Fruit fly (Drosophila melanogaster) whole organism, embryonic: ENCODE results near the gene mus301.
A peak's percentile ranks its signal among the peaks of the same experiment; 100 is the strongest.

Experiments used
- Aef1 ChIP-seq: fragments of 200-800 bp; sonication (Bioruptor generic); IDR thresholded peaks from 3 replicates; pipeline ENCODE4 v1.3.6; 2022; ENCODE audit warnings: missing biosample characterization, missing genetic modification characterization
- Awh ChIP-seq: fragments of 200-800 bp; sonication (Bioruptor generic); IDR thresholded peaks from 2 replicates; pipeline ENCODE4, ENCODE4 v1.3.6; 2022; ENCODE audit warnings: missing biosample characterization, missing genetic modification characterization
- CG10565 ChIP-seq: fragments of 200-800 bp; sonication (Bioruptor generic); optimal IDR thresholded peaks from 3 replicates; lab custom pipeline; 2016; ENCODE audit warnings: missing biosample characterization, mild to moderate bottlenecking, missing genetic modification characterization
- CG12104 ChIP-seq: fragments of 200-800 bp; sonication (Bioruptor generic); optimal IDR thresholded peaks from 3 replicates; lab custom pipeline; 2016; ENCODE audit warnings: missing biosample characterization, missing genetic modification characterization
- CG12299 ChIP-seq: fragments of 200-800 bp; sonication (Bioruptor generic); optimal IDR thresholded peaks from 2 replicates; lab custom pipeline; 2018; ENCODE audit warnings: missing biosample characterization, mild to moderate bottlenecking, missing genetic modification characterization
- CG12659 ChIP-seq: fragments of 200-800 bp; sonication (Bioruptor generic); optimal IDR thresholded peaks from 3 replicates; lab custom pipeline; 2017; ENCODE audit warnings: mild to moderate bottlenecking, missing biosample characterization, missing genetic modification reagents, missing genetic modification characterization
- CG13424 ChIP-seq: fragments of 200-800 bp; sonication (Bioruptor generic); optimal IDR thresholded peaks from 2 replicates; lab custom pipeline; 2019; ENCODE audit warnings: missing biosample characterization, mild to moderate bottlenecking, missing genetic modification characterization, moderate library complexity
- CG15073 ChIP-seq: fragments of 200-800 bp; sonication (Bioruptor generic); optimal IDR thresholded peaks from 2 replicates; lab custom pipeline; 2016; ENCODE audit warnings: missing biosample characterization, missing genetic modification characterization
- CG15514 ChIP-seq: fragments of 200-800 bp; sonication (Bioruptor generic); optimal IDR thresholded peaks from 3 replicates; lab custom pipeline; 2017; ENCODE audit warnings: missing biosample characterization, missing genetic modification characterization, mild to moderate bottlenecking, moderate library complexity, missing genetic modification reagents
- CG1602 ChIP-seq: fragments of 200-800 bp; sonication (Bioruptor generic); optimal IDR thresholded peaks from 3 replicates; lab custom pipeline; 2016; ENCODE audit warnings: missing biosample characterization, missing genetic modification characterization
- CG17359 ChIP-seq: fragments of 200-800 bp; sonication (Bioruptor generic); optimal IDR thresholded peaks from 3 replicates; lab custom pipeline; 2018; ENCODE audit warnings: missing biosample characterization, mild to moderate bottlenecking, missing genetic modification characterization, moderate library complexity
- CG2116 ChIP-seq: fragments of 200-800 bp; sonication (Bioruptor generic); optimal IDR thresholded peaks from 3 replicates; lab custom pipeline; 2018; ENCODE audit warnings: missing biosample characterization, mild to moderate bottlenecking, missing genetic modification characterization
- CG2712 ChIP-seq: fragments of 200-800 bp; optimal IDR thresholded peaks from 3 replicates; lab custom pipeline; 2019; ENCODE audit warnings: missing biosample characterization, mild to moderate bottlenecking, missing genetic modification characterization, moderate library complexity
- CG33557 ChIP-seq: fragments of 200-800 bp; sonication (Bioruptor generic); optimal IDR thresholded peaks from 2 replicates; lab custom pipeline; 2019; ENCODE audit warnings: missing biosample characterization, mild to moderate bottlenecking, missing genetic modification characterization, moderate library complexity
- CG3838 ChIP-seq: fragments of 200-800 bp; sonication (Bioruptor generic); optimal IDR thresholded peaks from 3 replicates; lab custom pipeline; 2016; ENCODE audit warnings: missing biosample characterization, missing genetic modification characterization
- CG4282 ChIP-seq: fragments of 200-800 bp; sonication (Bioruptor generic); optimal IDR thresholded peaks from 2 replicates; lab custom pipeline; 2016; ENCODE audit warnings: missing biosample characterization, missing genetic modification characterization
- CG43689 ChIP-seq: fragments of 200-800 bp; sonication (Bioruptor generic); IDR thresholded peaks from 2 replicates; pipeline ENCODE4 v1.3.6; 2022; ENCODE audit warnings: missing biosample characterization, missing genetic modification characterization
- CG4820 ChIP-seq: fragments of 200-800 bp; sonication (Bioruptor generic); optimal IDR thresholded peaks from 3 replicates; lab custom pipeline; 2016; ENCODE audit warnings: missing biosample characterization, missing genetic modification characterization
- CG6654 ChIP-seq: fragments of 200-800 bp; sonication (Bioruptor generic); optimal IDR thresholded peaks from 2 replicates; lab custom pipeline; 2017; ENCODE audit warnings: missing biosample characterization, mild to moderate bottlenecking, missing genetic modification characterization
- CG9876 ChIP-seq: fragments of 200-800 bp; sonication (Bioruptor generic); optimal IDR thresholded peaks from 2 replicates; lab custom pipeline; 2016; ENCODE audit warnings: missing biosample characterization, missing genetic modification characterization
- Camta ChIP-seq: fragments of 200-800 bp; sonication (Bioruptor generic); optimal IDR thresholded peaks from 2 replicates; lab custom pipeline; 2016; ENCODE audit warnings: missing biosample characterization, missing genetic modification characterization
- CrebB ChIP-seq: fragments of 200-800 bp; sonication (Bioruptor generic); optimal IDR thresholded peaks from 3 replicates; lab custom pipeline; 2018; ENCODE audit warnings: missing biosample characterization, mild to moderate bottlenecking, missing genetic modification characterization
- Dll ChIP-seq: fragments of 200-800 bp; sonication (Bioruptor generic); IDR thresholded peaks from 4 replicates; pipeline ENCODE4 v1.3.6; 2022; ENCODE audit warnings: missing biosample characterization, missing genetic modification characterization; ENCODE audit not compliant: partially characterized antibody
- Doc3 ChIP-seq: fragments of 200-800 bp; sonication (Bioruptor generic); IDR thresholded peaks from 3 replicates; pipeline ENCODE4 v1.3.6; 2022; ENCODE audit warnings: missing biosample characterization, missing genetic modification characterization; ENCODE audit not compliant: partially characterized antibody
- Dp ChIP-seq: fragments of 200-800 bp; sonication (Bioruptor generic); optimal IDR thresholded peaks from 2 replicates; lab custom pipeline; 2018; ENCODE audit warnings: missing biosample characterization, mild to moderate bottlenecking, missing genetic modification characterization, moderate library complexity
- Fer1 ChIP-seq: fragments of 200-800 bp; sonication (Bioruptor generic); optimal IDR thresholded peaks from 2 replicates; lab custom pipeline; 2017; ENCODE audit warnings: missing biosample characterization, mild to moderate bottlenecking, missing genetic modification characterization
- HLHmδ ChIP-seq: fragments of 200-800 bp; sonication (Bioruptor generic); optimal IDR thresholded peaks from 2 replicates; lab custom pipeline; 2018; ENCODE audit warnings: missing biosample characterization, mild to moderate bottlenecking, missing genetic modification characterization, moderate library complexity
- Hmx ChIP-seq: fragments of 200-800 bp; sonication (Bioruptor generic); optimal IDR thresholded peaks from 2 replicates; lab custom pipeline; 2016; ENCODE audit warnings: missing biosample characterization, missing genetic modification characterization
- Jarid2 ChIP-seq: fragments of 200-800 bp; sonication (Bioruptor generic); optimal IDR thresholded peaks from 3 replicates; lab custom pipeline; 2017; ENCODE audit warnings: mild to moderate bottlenecking, missing biosample characterization, missing genetic modification reagents, missing genetic modification characterization
- Med ChIP-seq: fragments of 200-800 bp; sonication (Bioruptor generic); peaks from one replicate; lab custom pipeline; 2016; ENCODE audit warnings: missing biosample characterization, missing genetic modification characterization, mild to moderate bottlenecking, inconsistent platforms, moderate library complexity
- Trl ChIP-seq, 3 experiments: fragments of >200 bp in 2 of 3; fragments of 200-800 bp in 1 of 3; sonication (Bioruptor generic) in 1 of 3; optimal IDR thresholded peaks; 2 replicates in 1 of 3; 3 replicates in 2 of 3; lab custom pipeline; 2016 to 2017; ENCODE audit warnings: missing biosample characterization in 1 of 3, missing genetic modification characterization in 1 of 3
- YL-1 ChIP-seq: fragments of 200-800 bp; sonication (Bioruptor generic); optimal IDR thresholded peaks from 3 replicates; lab custom pipeline; 2017; ENCODE audit warnings: missing biosample characterization, mild to moderate bottlenecking, missing genetic modification characterization
- ato ChIP-seq: fragments of 200-800 bp; sonication (Bioruptor generic); IDR thresholded peaks from 2 replicates; pipeline ENCODE4 v1.3.6; 2022; ENCODE audit warnings: missing biosample characterization, missing genetic modification characterization; ENCODE audit not compliant: partially characterized antibody
- chinmo ChIP-seq: fragments of 200-800 bp; sonication (Bioruptor generic); IDR thresholded peaks from 4 replicates; pipeline ENCODE4 v1.3.6; 2022; ENCODE audit warnings: missing biosample characterization, missing genetic modification characterization; ENCODE audit not compliant: partially characterized antibody
- chn ChIP-seq: fragments of 200-800 bp; sonication (Bioruptor generic); optimal IDR thresholded peaks from 2 replicates; lab custom pipeline; 2016; ENCODE audit warnings: missing biosample characterization, missing genetic modification characterization
- esg ChIP-seq: fragments of 200-800 bp; sonication (Bioruptor generic); conservative IDR thresholded peaks from 2 replicates; pipeline ENCODE4 v1.3.6; 2022; ENCODE audit warnings: missing biosample characterization, missing genetic modification characterization
- gfzf ChIP-seq: fragments of 200-800 bp; sonication (Bioruptor generic); optimal IDR thresholded peaks from 2 replicates; lab custom pipeline; 2016; ENCODE audit warnings: missing biosample characterization, mild to moderate bottlenecking, missing genetic modification characterization, moderate library complexity
- h ChIP-seq: fragments of >200 bp; optimal IDR thresholded peaks from 2 replicates; lab custom pipeline; 2017
- hth ChIP-seq: fragments of >200 bp; optimal IDR thresholded peaks from 2 replicates; lab custom pipeline; 2017; ENCODE audit warnings: inconsistent platforms
- nmo ChIP-seq: fragments of 200-800 bp; sonication (Bioruptor generic); optimal IDR thresholded peaks from 2 replicates; lab custom pipeline; 2018; ENCODE audit warnings: missing biosample characterization, mild to moderate bottlenecking, missing genetic modification characterization, moderate library complexity
- onecut ChIP-seq: fragments of 200-800 bp; sonication (Bioruptor generic); IDR thresholded peaks from 2 replicates; pipeline ENCODE4 v1.3.6; 2022; ENCODE audit warnings: missing biosample characterization, missing genetic modification characterization
- psq ChIP-seq: fragments of 200-800 bp; sonication (Bioruptor generic); optimal IDR thresholded peaks from 2 replicates; lab custom pipeline; 2017; ENCODE audit warnings: missing biosample characterization, missing genetic modification characterization
- sc ChIP-seq, 3 experiments: fragments of >200 bp in 2 of 3; fragments of 200-800 bp in 1 of 3; sonication (Bioruptor generic) in 1 of 3; optimal IDR thresholded peaks; 2 replicates in 2 of 3; 3 replicates in 1 of 3; lab custom pipeline; 2017; ENCODE audit warnings: mild to moderate bottlenecking in 1 of 3, missing biosample characterization in 1 of 3, missing genetic modification characterization in 1 of 3, missing genetic modification reagents in 1 of 3
- sens ChIP-seq: fragments of 200-800 bp; sonication (Bioruptor generic); peaks from one replicate; lab custom pipeline; 2016; ENCODE audit warnings: missing biosample characterization, missing genetic modification characterization
- sr ChIP-seq: fragments of 200-800 bp; sonication (Bioruptor generic); IDR thresholded peaks from 3 replicates; pipeline ENCODE4 v1.3.6; 2022; ENCODE audit warnings: missing biosample characterization, missing genetic modification characterization
- stwl ChIP-seq: fragments of 200-800 bp; sonication (Bioruptor generic); optimal IDR thresholded peaks from 3 replicates; lab custom pipeline; 2018; ENCODE audit warnings: missing biosample characterization, mild to moderate bottlenecking, missing genetic modification characterization, moderate library complexity
- tll ChIP-seq, 2 experiments: fragments of 200-800 bp in 1 of 2; fragments of >200 bp in 1 of 2; sonication (Bioruptor generic) in 1 of 2; optimal IDR thresholded peaks; 2 replicates each; lab custom pipeline; 2017 to 2019; ENCODE audit warnings: missing biosample characterization in 2 of 2, missing genetic modification characterization in 2 of 2, mild to moderate bottlenecking in 1 of 2, moderate library complexity in 1 of 2
- vvl ChIP-seq: fragments of 200-800 bp; sonication (Bioruptor generic); IDR thresholded peaks from 2 replicates; pipeline ENCODE4 v1.3.6; 2022; ENCODE audit warnings: missing biosample characterization, missing genetic modification characterization

mus301 gene

dm6 chr3L:8124481-8125359, 12.9 kb upstream of the mus301 start, which contains the start of the genes CG7550 and mRpL36 (continued):
- TF ChIP-seq CG43689 (GFP tag; lab: Robert Waterston, UW): no peak
- no peak for TF ChIP-seq Dll (GFP tag; lab: Robert Waterston, UW)
- TF ChIP-seq CG13424 (tag; lab: Kevin White, UChicago): no peak
- TF ChIP-seq psq (GFP tag; lab: Kevin White, UChicago): no peak
- peak; percentile 28 for TF ChIP-seq sens (GFP tag; lab: Kevin White, UChicago)
- TF ChIP-seq CG10565 (GFP tag; lab: Kevin White, UChicago): no peak
- TF ChIP-seq Med: peak; percentile 55
- TF ChIP-seq CG6654 (GFP tag; lab: Kevin White, UChicago): no peak
- TF ChIP-seq Dp: peak; percentile 47
- no peak for TF ChIP-seq Doc3
- TF ChIP-seq CG15073 (GFP tag; lab: Kevin White, UChicago): no peak
- TF ChIP-seq CG2116 (GFP tag; lab: Kevin White, UChicago): peak; percentile 21
- no peak for TF ChIP-seq CG17359 (tag; lab: Kevin White, UChicago)
- no peak for TF ChIP-seq CrebB
- no peak for TF ChIP-seq CG4282 (GFP tag; lab: Kevin White, UChicago)
- no peak for TF ChIP-seq sr (GFP tag; lab: Robert Waterston, UW)
- no peak for TF ChIP-seq h (lab: Kevin White, UChicago)
- no peak for TF ChIP-seq Hmx
- TF ChIP-seq ato (GFP tag; lab: Robert Waterston, UW): no peak
- no peak for TF ChIP-seq Awh
- TF ChIP-seq HLHmδ (GFP tag; lab: Kevin White, UChicago): no peak
- peak; percentile 26 for TF ChIP-seq CG15514 (GFP tag; lab: Kevin White, UChicago)
- peak; percentile 24 for TF ChIP-seq CG12659
- TF ChIP-seq CG3838 (GFP tag; lab: Kevin White, UChicago): no peak

DNA sequence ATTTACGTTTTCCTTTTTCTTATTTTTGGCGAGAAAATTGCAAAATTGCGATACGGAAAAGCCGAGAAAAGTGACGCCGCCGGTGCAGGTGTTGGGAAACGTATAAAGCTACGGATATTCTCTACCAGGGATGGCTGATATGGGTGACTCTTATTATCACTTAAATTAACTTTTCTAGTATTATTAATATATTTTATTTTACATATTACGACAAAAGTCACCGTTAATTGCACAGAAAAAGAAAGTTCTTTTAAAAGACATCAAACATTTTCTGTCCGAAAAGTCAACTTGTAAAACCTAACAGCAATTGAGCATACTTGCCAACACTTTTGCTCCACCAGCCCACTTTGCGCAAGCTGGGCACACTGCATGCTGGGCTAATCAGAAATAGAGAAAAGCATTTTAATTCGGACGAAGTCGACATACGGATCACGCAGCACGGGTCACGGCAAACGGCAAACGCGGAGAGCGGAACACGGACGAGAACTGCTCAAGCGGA, 9.8 kb upstream of the mus301 start, which contains the start of the genes Cds and Uba2:
Gene Cds, plus strand, starts transcription at position 51 of the 499 bp plus-strand sequence.
Gene Uba2, minus strand, starts transcription at position 107 of the 499 bp plus-strand sequence.
- TF ChIP-seq esg (GFP tag; lab: Robert Waterston, UW) (peak; percentile 85), CG9876 (GFP tag; lab: Kevin White, UChicago) (peak; percentile 58), CG12299 (tag; lab: Kevin White, UChicago) (peak; percentile 87), Jarid2 (no peak), YL-1 (GFP tag; lab: Kevin White, UChicago) (peak; percentile 95), CG2712 (peak; percentile 94), tll (GFP tag; optimal IDR thresholded peaks at IDR 0.05; lab: Kevin White, UChicago) (peak in 1 of 2 experiments; percentile 92), CG1602 (GFP tag; lab: Kevin White, UChicago) (peak; percentile 90), hth (lab: Kevin White, UChicago) (no peak), Fer1 (GFP tag; lab: Kevin White, UChicago) (peak; percentile 95), nmo (GFP tag; lab: Kevin White, UChicago) (peak; percentile 94), CG4820 (peak; percentile 88), chn (GFP tag; lab: Kevin White, UChicago) (peak; percentile 86), CG6654 (GFP tag; lab: Kevin White, UChicago) (peak; percentile 74), CG12104 (GFP tag; lab: Kevin White, UChicago) (peak; percentile 91), Camta (GFP tag; lab: Kevin White, UChicago) (peak; percentile 64), chinmo (no peak), Trl (optimal IDR thresholded peaks at IDR 0.05; lab: Kevin White, UChicago) (no peak), Trl (GFP tag; optimal IDR thresholded peaks at IDR 0.05; lab: Kevin White, UChicago) (peak; percentile 82), sc (optimal IDR thresholded peaks at IDR 0.05; lab: Kevin White, UChicago) (no peak), sc (GFP tag; optimal IDR thresholded peaks at IDR 0.05; lab: Kevin White, UChicago) (peak; percentile 85), vvl (peak; percentile 90), onecut (GFP tag; lab: Robert Waterston, UW) (peak; percentile 67), stwl (tag; lab: Kevin White, UChicago) (peak; percentile 91), CG33557 (GFP tag; lab: Kevin White, UChicago) (peak; percentile 84), Aef1 (GFP tag; lab: Robert Waterston, UW) (peak; percentile 88), gfzf (GFP tag; lab: Kevin White, UChicago) (peak; percentile 71)
